Worm (Caenorhabditis elegans): ENCODE results near the gene srxa-8.

Gene srxa-8

DNA sequence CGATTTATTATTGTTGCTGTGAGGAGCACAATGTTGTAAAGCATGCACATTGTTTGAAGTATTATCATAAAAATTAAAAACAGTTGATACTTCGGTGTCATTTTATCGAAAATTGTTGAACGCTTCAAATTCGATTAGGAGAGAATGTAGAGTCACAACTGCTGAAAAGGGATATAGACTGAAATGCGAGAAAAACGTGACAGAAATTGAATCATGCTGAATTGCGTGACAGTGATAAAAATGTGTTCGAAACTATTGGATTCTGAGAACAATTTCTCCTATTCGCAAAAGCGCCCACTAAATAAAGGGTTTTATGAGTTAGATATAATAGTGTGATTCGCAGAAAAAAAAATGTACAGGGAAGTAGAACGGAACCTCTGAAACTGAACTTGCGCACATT, at the start of gene srxa-8:
srxa-8 (minus strand) TSS at position 101 of the 400 bp plus-strand sequence.
- TF ChIP-seq sma-9 (GFP tag; optimal IDR thresholded peaks at IDR 0.05): no peak
- no peak for TF ChIP-seq sma-9 (tag; optimal IDR thresholded peaks at IDR 0.05)
- no peak for TF ChIP-seq ztf-4 (tag; optimal IDR thresholded peaks at IDR 0.05)
- TF ChIP-seq C34F6.9 (tag; optimal IDR thresholded peaks at IDR 0.05): no peak
- TF ChIP-seq R02D3.7 (tag; optimal IDR thresholded peaks at IDR 0.05): no peak
- TF ChIP-seq nhr-25 (tag; optimal IDR thresholded peaks at IDR 0.05): no peak
- TF ChIP-seq elt-1 (tag; optimal IDR thresholded peaks at IDR 0.05): no peak
- TF ChIP-seq nhr-237 (tag; optimal IDR thresholded peaks at IDR 0.05): no peak
- TF ChIP-seq ztf-1 (GFP tag; conservative IDR thresholded peaks at IDR 0.05): no peak
- TF ChIP-seq ztf-11 (tag; optimal IDR thresholded peaks at IDR 0.05): no peak
- no peak for TF ChIP-seq nhr-129 (tag; optimal IDR thresholded peaks at IDR 0.05)
- TF ChIP-seq mdl-1 (tag; optimal IDR thresholded peaks at IDR 0.05): no peak
- no peak for TF ChIP-seq ama-1 (optimal IDR thresholded peaks at IDR 0.05)
- TF ChIP-seq sma-3 (GFP tag; optimal IDR thresholded peaks at IDR 0.05): no peak
- TF ChIP-seq F13H6.1 (tag; optimal IDR thresholded peaks at IDR 0.05): no peak
- TF ChIP-seq nhr-10 (tag; optimal IDR thresholded peaks at IDR 0.05): no peak
- TF ChIP-seq unc-55 (GFP tag; optimal IDR thresholded peaks at IDR 0.05): no peak

DNA sequence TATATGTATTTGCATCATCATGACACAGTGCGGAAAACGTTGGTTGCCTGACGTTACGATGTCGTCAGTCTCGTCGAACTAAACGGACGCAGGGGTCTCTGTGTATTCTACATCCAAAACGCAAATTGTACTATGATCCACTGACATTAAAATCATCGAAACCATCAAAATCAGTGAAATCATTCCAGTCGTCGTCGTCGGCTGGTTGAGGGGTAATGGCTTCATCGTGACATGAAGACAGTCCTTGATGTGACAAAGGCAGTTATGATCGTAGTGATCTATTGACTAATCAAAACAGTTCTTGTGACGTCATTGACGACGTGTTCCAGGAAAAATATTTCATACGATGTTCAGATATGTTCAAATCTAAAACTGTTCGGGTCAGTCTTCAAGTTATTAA, 49.0 kb upstream of the srxa-8 start:
- no peak for TF ChIP-seq zag-1 (tag; optimal IDR thresholded peaks at IDR 0.05)
- peak; percentile 68 for TF ChIP-seq nhr-129 (tag; optimal IDR thresholded peaks at IDR 0.05)
- TF ChIP-seq sma-9 (GFP tag; optimal IDR thresholded peaks at IDR 0.05): peak; percentile 41
- no peak for TF ChIP-seq sma-9 (tag; optimal IDR thresholded peaks at IDR 0.05)
- no peak for TF ChIP-seq gmeb-1 (tag; optimal IDR thresholded peaks at IDR 0.05)
- TF ChIP-seq mab-5 (tag; optimal IDR thresholded peaks at IDR 0.05): no peak
- no peak for TF ChIP-seq skn-1 (tag; optimal IDR thresholded peaks at IDR 0.05)
- peak; percentile 38 for TF ChIP-seq blmp-1 (tag; optimal IDR thresholded peaks at IDR 0.05; ENCODE audit: insufficient read depth)
- TF ChIP-seq nhr-21 (tag; optimal IDR thresholded peaks at IDR 0.05): peak; percentile 80
- TF ChIP-seq F13H6.1 (tag; optimal IDR thresholded peaks at IDR 0.05): no peak
- no peak for TF ChIP-seq R02D3.7 (tag; optimal IDR thresholded peaks at IDR 0.05)
- no peak for TF ChIP-seq peb-1 (tag; optimal IDR thresholded peaks at IDR 0.05)
- no peak for TF ChIP-seq nhr-237 (tag; optimal IDR thresholded peaks at IDR 0.05)
- TF ChIP-seq elt-1 (tag; optimal IDR thresholded peaks at IDR 0.05): no peak
- TF ChIP-seq ZK546.5 (tag; optimal IDR thresholded peaks at IDR 0.05): no peak
- TF ChIP-seq unc-55 (GFP tag; optimal IDR thresholded peaks at IDR 0.05): no peak
- TF ChIP-seq sma-3 (GFP tag; optimal IDR thresholded peaks at IDR 0.05): no peak
- TF ChIP-seq aly-2 (tag; optimal IDR thresholded peaks at IDR 0.05): no peak
- TF ChIP-seq nhr-77 (tag; optimal IDR thresholded peaks at IDR 0.05): no peak
- no peak for TF ChIP-seq ztf-1 (GFP tag; conservative IDR thresholded peaks at IDR 0.05)
- TF ChIP-seq alr-1 (tag; optimal IDR thresholded peaks at IDR 0.05): no peak
- TF ChIP-seq Y55F3AM.14 (GFP tag; optimal IDR thresholded peaks at IDR 0.05): no peak
- TF ChIP-seq nhr-25 (tag; optimal IDR thresholded peaks at IDR 0.05): peak; percentile 54
- no peak for TF ChIP-seq C34F6.9 (tag; optimal IDR thresholded peaks at IDR 0.05)
- no peak for TF ChIP-seq elt-3 (tag; optimal IDR thresholded peaks at IDR 0.05)
- TF ChIP-seq sem-4 (tag; optimal IDR thresholded peaks at IDR 0.05): peak; percentile 32
- TF ChIP-seq nhr-10 (tag; optimal IDR thresholded peaks at IDR 0.05): no peak
- TF ChIP-seq mdl-1 (tag; optimal IDR thresholded peaks at IDR 0.05): no peak
- no peak for TF ChIP-seq dmd-4 (tag; optimal IDR thresholded peaks at IDR 0.05)
- TF ChIP-seq crh-2 (tag; optimal IDR thresholded peaks at IDR 0.05): no peak
- TF ChIP-seq nhr-23 (tag; optimal IDR thresholded peaks at IDR 0.05): no peak
- no peak for TF ChIP-seq lin-11 (tag; optimal IDR thresholded peaks at IDR 0.05)
- TF ChIP-seq lin-39 (tag; optimal IDR thresholded peaks at IDR 0.05): no peak
- TF ChIP-seq unc-62 (GFP tag; optimal IDR thresholded peaks at IDR 0.05): no peak
- TF ChIP-seq nhr-6 (tag; optimal IDR thresholded peaks at IDR 0.05): no peak
- no peak for TF ChIP-seq fos-1 (tag; optimal IDR thresholded peaks at IDR 0.05)
- no peak for TF ChIP-seq ceh-16 (tag; optimal IDR thresholded peaks at IDR 0.05)
- no peak for TF ChIP-seq nhr-12 (tag; optimal IDR thresholded peaks at IDR 0.05)
- no peak for TF ChIP-seq ama-1 (optimal IDR thresholded peaks at IDR 0.05)
- TF ChIP-seq ztf-4 (tag; optimal IDR thresholded peaks at IDR 0.05): no peak
- no peak for TF ChIP-seq lsy-2 (tag; optimal IDR thresholded peaks at IDR 0.05)
- TF ChIP-seq nhr-11 (tag; optimal IDR thresholded peaks at IDR 0.05): no peak

Measured in whole organism, L2 larva.